Fruit fly (Drosophila melanogaster): ENCODE measurements around the gene Myo31DF.

- TF ChIP-seq pad (GFP tag; optimal IDR thresholded peaks at IDR 0.05) (no peak), CG1620 (GFP tag; optimal IDR thresholded peaks at IDR 0.05) (no peak), ovo (GFP tag; optimal IDR thresholded peaks at IDR 0.05) (no peak)
Observed at dm6 chr2L:10513837-10514499, 7.4 kb upstream of the Myo31DF start.
